Worm (Caenorhabditis elegans) whole organism, young adult: Measurements from ENCODE around the gene C55B6.4.

Experiments
- D2030.7 ChIP-seq: fragments of 200-800 bp; sonication (Bioruptor generic); IDR thresholded peaks from 2 replicates; pipeline ENCODE4 v1.3.6; 2022; ENCODE audit warnings: missing genetic modification reagents, missing genetic modification characterization, missing compliant biosample characterization
- F52B5.7 ChIP-seq: sonication (generic microtip); optimal IDR thresholded peaks from 2 replicates; lab custom pipeline; 2016; ENCODE audit warnings: mild to moderate bottlenecking, missing genetic modification characterization, missing compliant biosample characterization
- hmg-1.2 ChIP-seq: fragments of 200-800 bp; sonication (Bioruptor generic); IDR thresholded peaks from 2 replicates; pipeline ENCODE4 v1.3.6; 2022; ENCODE audit warnings: missing genetic modification reagents, missing genetic modification characterization, missing compliant biosample characterization
- pha-4 ChIP-seq: fragments of 150-350 bp; sonication (generic microtip); optimal IDR thresholded peaks from 2 replicates; lab custom pipeline; 2014; ENCODE audit warnings: missing biosample characterization, missing genetic modification reagents, missing genetic modification characterization

ce11 chrX:7220209-7220608, 32.7 kb upstream of the C55B6.4 start:
- TF ChIP-seq D2030.7 (GFP tag; lab: Robert Waterston, UW) (no peak), pha-4 (tag; lab: Kevin White, UChicago) (no peak), hmg-1.2 (GFP tag; lab: Robert Waterston, UW) (no peak), F52B5.7 (tag; lab: Kevin White, UChicago) (no peak)
